Worm (Caenorhabditis elegans): ENCODE results near the gene best-19.

best-19 gene

ce11 chrIV:296849-297248 is 13.4 kb downstream of the best-19 start:
- TF ChIP-seq pqm-1 (tag; optimal IDR thresholded peaks at IDR 0.05) (peak; percentile 91), jun-1 (tag; optimal IDR thresholded peaks at IDR 0.05) (peak; percentile 67), pha-4 (tag; optimal IDR thresholded peaks at IDR 0.05) (peak; percentile 21), skn-1 (tag; optimal IDR thresholded peaks at IDR 0.05) (peak; percentile 47), tbx-2 (tag; optimal IDR thresholded peaks at IDR 0.05) (no peak), elt-2 (tag; optimal IDR thresholded peaks at IDR 0.05) (peak; percentile 95)

- TF ChIP-seq nhr-67 (tag; optimal IDR thresholded peaks at IDR 0.05) = no peak
- no peak for TF ChIP-seq nhr-12 (tag; optimal IDR thresholded peaks at IDR 0.05)
- TF ChIP-seq ama-1 (optimal IDR thresholded peaks at IDR 0.05) = no peak
- no peak for TF ChIP-seq elt-3 (tag; optimal IDR thresholded peaks at IDR 0.05)
- no peak for TF ChIP-seq ceh-16 (tag; optimal IDR thresholded peaks at IDR 0.05)
- no peak for TF ChIP-seq fkh-10 (GFP tag; optimal IDR thresholded peaks at IDR 0.05)
- TF ChIP-seq lin-39 (tag; optimal IDR thresholded peaks at IDR 0.05) = no peak
- no peak for TF ChIP-seq unc-62 (GFP tag; optimal IDR thresholded peaks at IDR 0.05)
- TF ChIP-seq nhr-237 (tag; optimal IDR thresholded peaks at IDR 0.05) = no peak
Measured at ce11 chrIV:298204-298603, 14.8 kb downstream of the best-19 start, which contains the start of gene pnp-1. TSS of gene pnp-1 (minus strand) at chrIV:298304.

- no peak for TF ChIP-seq lsy-12 (tag; optimal IDR thresholded peaks at IDR 0.05)
- TF ChIP-seq unc-39 (tag; optimal IDR thresholded peaks at IDR 0.05) = no peak
- TF ChIP-seq mdl-1 (tag; optimal IDR thresholded peaks at IDR 0.05) = no peak
- TF ChIP-seq eor-1 (tag; optimal IDR thresholded peaks at IDR 0.05) = no peak
- TF ChIP-seq ceh-28 (tag; optimal IDR thresholded peaks at IDR 0.05) = no peak
- TF ChIP-seq ztf-11 (tag; optimal IDR thresholded peaks at IDR 0.05) = no peak
- TF ChIP-seq pqm-1 (tag; optimal IDR thresholded peaks at IDR 0.05) = no peak
- no peak for TF ChIP-seq lin-39 (tag; optimal IDR thresholded peaks at IDR 0.05)
- TF ChIP-seq nhr-77 (tag; optimal IDR thresholded peaks at IDR 0.05) = no peak
- no peak for TF ChIP-seq pha-4 (tag; optimal IDR thresholded peaks at IDR 0.05)
- TF ChIP-seq nhr-23 (tag; optimal IDR thresholded peaks at IDR 0.05) = no peak
- no peak for TF ChIP-seq elt-2 (tag; optimal IDR thresholded peaks at IDR 0.05)
- no peak for TF ChIP-seq mml-1 (tag; optimal IDR thresholded peaks at IDR 0.05)
- no peak for TF ChIP-seq nhr-28 (tag; optimal IDR thresholded peaks at IDR 0.05)
- TF ChIP-seq sea-2 (GFP tag; optimal IDR thresholded peaks at IDR 0.05) = no peak
Measured at ce11 chrIV:299190-299589, 15.7 kb downstream of the best-19 start.

- TF ChIP-seq egl-27 (tag; optimal IDR thresholded peaks at IDR 0.05) (no peak), pha-4 (tag; optimal IDR thresholded peaks at IDR 0.05) (no peak), ama-1 (optimal IDR thresholded peaks at IDR 0.05) (no peak), eor-1 (tag; optimal IDR thresholded peaks at IDR 0.05) (no peak), nfya-1 (tag; optimal IDR thresholded peaks at IDR 0.05; ENCODE audit: insufficient read depth) (no peak), nhr-43 (tag; optimal IDR thresholded peaks at IDR 0.05; ENCODE audit: poor library complexity, severe bottlenecking) (no peak), mml-1 (tag; optimal IDR thresholded peaks at IDR 0.05) (no peak), fkh-2 (tag; optimal IDR thresholded peaks at IDR 0.05) (no peak), skn-1 (tag; optimal IDR thresholded peaks at IDR 0.05) (no peak), elt-1 (tag; optimal IDR thresholded peaks at IDR 0.05) (no peak)
Measured at ce11 chrIV:300307-300706, 16.9 kb downstream of the best-19 start.

ce11 chrIV:302743-303142 is 19.3 kb downstream of the best-19 start:
- TF ChIP-seq elt-3 (tag; optimal IDR thresholded peaks at IDR 0.05) (peak in 2 of 3 experiments; percentile 5 to 12), ZK546.5 (tag; optimal IDR thresholded peaks at IDR 0.05) (no peak), nhr-25 (tag; optimal IDR thresholded peaks at IDR 0.05) (peak; percentile 6), nhr-43 (tag; optimal IDR thresholded peaks at IDR 0.05; ENCODE audit: poor library complexity, severe bottlenecking) (peak; percentile 44), nhr-23 (tag; optimal IDR thresholded peaks at IDR 0.05) (peak; percentile 21)

- TF ChIP-seq unc-39 (tag; optimal IDR thresholded peaks at IDR 0.05) = no peak
- peak; percentile 25 for TF ChIP-seq nhr-43 (tag; optimal IDR thresholded peaks at IDR 0.05; ENCODE audit: poor library complexity, severe bottlenecking)
- no peak for TF ChIP-seq ZK546.5 (tag; optimal IDR thresholded peaks at IDR 0.05)
- TF ChIP-seq nhr-23 (tag; optimal IDR thresholded peaks at IDR 0.05) = peak; percentile 27
Measured at ce11 chrIV:303264-303663, 19.8 kb downstream of the best-19 start.
